Worm (Caenorhabditis elegans) whole organism, midembryonic: Measurements from ENCODE around the gene F11A5.5.

Experiments used
- T22C8.4 ChIP-seq: fragments of 200-800 bp; sonication (Bioruptor generic); IDR thresholded peaks from 2 replicates; pipeline ENCODE4 v1.3.6; 2022; ENCODE audit warnings: missing genetic modification characterization, missing compliant biosample characterization
- flt-1 ChIP-seq: fragments of 200-800 bp; sonication (Bioruptor generic); IDR thresholded peaks from 2 replicates; pipeline ENCODE4 v1.3.6; 2022; ENCODE audit warnings: missing genetic modification characterization, missing compliant biosample characterization
- klf-2 ChIP-seq: fragments of 200-800 bp; sonication (Bioruptor generic); conservative IDR thresholded peaks from 2 replicates; pipeline ENCODE4 v1.3.6; 2022; ENCODE audit warnings: missing genetic modification reagents, missing genetic modification characterization, missing compliant biosample characterization
- ztf-23 ChIP-seq: fragments of 200-800 bp; sonication (Bioruptor generic); IDR thresholded peaks from 2 replicates; pipeline ENCODE4 v1.3.6; 2022; ENCODE audit warnings: missing genetic modification reagents, missing genetic modification characterization, missing compliant biosample characterization

DNA sequence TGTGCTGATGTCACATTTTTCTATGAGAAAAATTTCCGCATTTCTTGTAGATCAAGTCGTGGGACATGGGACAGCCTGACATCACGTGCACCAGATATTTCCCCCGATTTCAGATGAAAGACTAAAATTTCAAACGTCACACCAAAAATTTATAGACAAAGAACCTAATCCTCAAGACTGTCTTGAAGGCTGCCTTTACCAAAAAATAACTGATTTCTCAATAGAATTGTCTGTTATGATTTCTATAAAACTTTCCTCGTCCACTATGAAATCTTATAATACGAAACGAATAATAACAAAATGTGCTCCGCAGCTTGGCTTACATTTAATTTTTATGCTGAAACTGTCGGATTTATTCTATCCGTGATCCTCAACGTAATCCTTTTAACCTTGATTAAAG lies 17.8 kb upstream of the F11A5.5 start, which contains the start of gene str-106:
- no peak for TF ChIP-seq flt-1 (GFP tag; lab: Robert Waterston, UW)
- TF ChIP-seq T22C8.4 (GFP tag; lab: Robert Waterston, UW) = no peak
- no peak for TF ChIP-seq ztf-23 (GFP tag; lab: Robert Waterston, UW)
- TF ChIP-seq klf-2 (GFP tag; lab: Robert Waterston, UW) = no peak
